Fruit fly (Drosophila melanogaster): ENCODE measurements around the gene CG14770.

dm6 chrX:1397649-1398454 is 28.8 kb downstream of the CG14770 start:
- TF ChIP-seq Jra (GFP tag; optimal IDR thresholded peaks at IDR 0.05) (no peak), usp (GFP tag; optimal IDR thresholded peaks at IDR 0.05) (no peak), brk (GFP tag; optimal IDR thresholded peaks at IDR 0.05) (no peak), Abd-B (GFP tag; optimal IDR thresholded peaks at IDR 0.05) (no peak)
